Worm (Caenorhabditis elegans) whole organism, L4/young adult: Measurements from ENCODE around the gene Y42A5A.5.

Experiments used
- W03F9.2 ChIP-seq: fragments of 150-350 bp; optimal IDR thresholded peaks from 2 replicates; lab custom pipeline; 2014; ENCODE audit warnings: missing biosample characterization, missing genetic modification characterization
- him-1 ChIP-seq: sonication (generic microtip); optimal IDR thresholded peaks from 2 replicates; lab custom pipeline; 2016; ENCODE audit warnings: missing genotype, missing genetic modification reagents, missing genetic modification characterization, missing compliant biosample characterization

DNA sequence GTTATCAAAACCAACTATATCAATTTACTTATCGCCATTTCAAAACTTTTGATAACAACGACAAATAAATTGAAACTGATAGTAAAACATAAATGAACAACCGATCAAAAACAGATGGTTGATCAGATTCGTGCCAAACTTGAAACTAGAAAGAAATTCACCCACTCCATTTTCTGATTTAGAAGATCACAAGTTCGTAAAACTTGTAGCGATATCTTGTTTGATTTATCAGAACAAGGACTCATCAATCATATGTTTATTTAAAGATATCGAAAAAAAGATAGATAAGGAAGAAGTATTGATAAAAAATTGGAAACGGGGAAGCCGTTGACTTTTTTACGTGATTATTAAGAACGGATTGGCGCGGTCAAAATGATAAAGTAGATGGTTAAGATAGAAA lies 22.4 kb downstream of the Y42A5A.5 start:
- TF ChIP-seq W03F9.2 (tag; lab: Kevin White, UChicago) (no peak), him-1 (tag; lab: Kevin White, UChicago) (no peak)
